Worm (Caenorhabditis elegans): Measurements from ENCODE around the gene T06E8.2.

The T06E8.2 gene

DNA sequence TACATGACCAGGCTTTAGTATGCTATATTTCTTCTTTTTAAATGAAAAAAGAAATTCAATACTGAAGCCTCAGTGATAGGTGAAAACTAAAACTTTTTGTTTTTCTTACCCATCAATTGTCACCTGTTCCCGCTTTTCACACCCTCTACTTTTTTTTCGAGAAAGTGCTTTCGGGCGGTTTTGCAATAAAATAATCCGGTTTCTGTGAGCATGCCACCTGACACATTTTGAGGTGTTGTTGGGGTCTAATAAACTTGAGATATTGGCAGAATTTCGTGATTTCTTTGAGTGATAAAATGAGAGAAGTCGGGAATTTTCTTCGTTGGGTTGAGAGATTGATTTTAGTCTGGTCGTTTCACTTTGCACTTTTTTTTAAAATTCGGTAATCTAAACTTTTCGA, 23.8 kb upstream of the T06E8.2 start:
- TF ChIP-seq unc-86 (tag; optimal IDR thresholded peaks at IDR 0.05) (no peak), C38D4.7 (GFP tag; optimal IDR thresholded peaks at IDR 0.05) (no peak), fax-1 (tag; optimal IDR thresholded peaks at IDR 0.05) (no peak), fkh-6 (tag; optimal IDR thresholded peaks at IDR 0.05) (no peak), odd-2 (tag; optimal IDR thresholded peaks at IDR 0.05) (no peak), tbx-7 (tag; optimal IDR thresholded peaks at IDR 0.05) (no peak), unc-42 (tag; optimal IDR thresholded peaks at IDR 0.05) (no peak), hlh-30 (tag; optimal IDR thresholded peaks at IDR 0.05; ENCODE audit: insufficient read depth) (no peak), hlh-6 (tag; optimal IDR thresholded peaks at IDR 0.05) (no peak), ceh-34 (tag; optimal IDR thresholded peaks at IDR 0.05) (no peak)

DNA sequence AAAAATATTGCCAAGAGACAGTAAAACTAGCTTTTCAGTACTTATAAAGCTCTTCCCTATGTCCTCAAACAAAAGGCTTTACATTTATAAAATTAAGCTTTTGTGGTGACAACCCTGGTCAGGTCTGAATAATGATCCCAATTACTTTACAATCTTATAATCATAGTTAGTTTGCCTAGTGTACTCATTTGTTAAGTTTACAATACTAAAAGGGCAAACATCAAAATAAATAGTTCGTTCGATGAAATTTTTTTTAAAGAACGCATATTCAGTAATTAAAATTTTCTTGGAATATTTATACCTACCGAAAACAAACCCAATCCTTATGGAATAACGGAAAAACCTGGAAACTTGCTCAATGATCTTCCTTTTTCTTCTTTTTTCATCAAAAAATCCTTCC, 22.5 kb upstream of the T06E8.2 start:
- no peak for TF ChIP-seq hlh-15 (tag; optimal IDR thresholded peaks at IDR 0.05)
- no peak for TF ChIP-seq pros-1 (tag; optimal IDR thresholded peaks at IDR 0.05)
- TF ChIP-seq unc-3 (GFP tag; conservative IDR thresholded peaks at IDR 0.05) = no peak
- no peak for TF ChIP-seq unc-3 (tag; optimal IDR thresholded peaks at IDR 0.05)
- TF ChIP-seq ceh-9 (tag; optimal IDR thresholded peaks at IDR 0.05) = no peak
- TF ChIP-seq hlh-30 (tag; optimal IDR thresholded peaks at IDR 0.05; ENCODE audit: insufficient read depth) = no peak
- TF ChIP-seq ceh-34 (tag; optimal IDR thresholded peaks at IDR 0.05) = no peak
- TF ChIP-seq unc-55 (GFP tag; optimal IDR thresholded peaks at IDR 0.05) = no peak
- no peak for TF ChIP-seq C38D4.7 (GFP tag; optimal IDR thresholded peaks at IDR 0.05)
- TF ChIP-seq ceh-14 (tag; optimal IDR thresholded peaks at IDR 0.05) = no peak
- no peak for TF ChIP-seq C08G9.2 (tag; optimal IDR thresholded peaks at IDR 0.05)
- TF ChIP-seq ceh-24 (tag; optimal IDR thresholded peaks at IDR 0.05) = no peak

DNA sequence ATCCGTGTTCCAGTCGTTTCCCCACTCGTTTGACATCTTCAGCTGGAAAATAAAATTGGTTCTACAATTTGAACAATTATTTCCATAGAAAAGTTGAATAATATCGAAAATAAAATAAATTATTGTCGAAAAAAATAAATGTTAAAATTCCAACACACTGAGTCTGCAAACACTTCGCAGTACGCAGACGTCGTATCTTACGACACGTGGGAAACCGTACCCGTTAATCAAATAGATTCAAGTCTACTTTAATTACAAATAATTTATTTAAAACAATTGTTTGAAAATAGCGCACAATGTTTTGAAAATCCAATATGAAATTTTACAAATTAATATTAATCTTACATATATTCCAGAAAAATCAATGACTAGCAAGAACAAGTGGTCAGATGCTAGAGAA, 18.7 kb upstream of the T06E8.2 start, which contains the start of gene yif-1:
Gene yif-1, minus strand, starts transcription at position 42 of the 400 bp plus-strand sequence.
- no peak for TF ChIP-seq odd-2 (tag; optimal IDR thresholded peaks at IDR 0.05)
- TF ChIP-seq K02D7.2 (tag; optimal IDR thresholded peaks at IDR 0.05) = no peak
- no peak for TF ChIP-seq pros-1 (tag; optimal IDR thresholded peaks at IDR 0.05)
- no peak for TF ChIP-seq eyg-1 (tag; optimal IDR thresholded peaks at IDR 0.05)
- no peak for TF ChIP-seq ceh-14 (tag; optimal IDR thresholded peaks at IDR 0.05)
- peak; percentile 36 for TF ChIP-seq ceh-30 (tag; optimal IDR thresholded peaks at IDR 0.05)
- no peak for TF ChIP-seq ceh-34 (tag; optimal IDR thresholded peaks at IDR 0.05)
- peak; percentile 70 for TF ChIP-seq unc-42 (tag; optimal IDR thresholded peaks at IDR 0.05)
- TF ChIP-seq fkh-10 (GFP tag; optimal IDR thresholded peaks at IDR 0.05) = no peak

DNA sequence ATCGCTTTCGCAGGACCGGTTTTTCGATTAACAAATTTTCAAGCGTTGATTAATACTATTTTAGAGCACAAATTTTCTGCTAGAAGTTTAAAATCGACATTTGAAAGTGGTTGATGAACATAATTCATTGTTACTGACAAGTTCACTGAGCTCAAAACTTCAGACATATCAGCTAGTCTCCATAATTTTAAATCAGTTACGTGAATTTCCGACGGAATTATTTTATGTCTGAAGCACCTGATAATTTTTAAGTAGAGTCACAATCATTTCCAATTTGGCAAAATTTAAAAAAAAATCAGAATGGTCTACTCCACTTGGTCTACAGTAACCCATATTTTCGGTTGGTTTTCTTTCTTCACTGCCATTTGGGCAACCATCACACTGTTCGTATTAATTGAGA, 15.6 kb upstream of the T06E8.2 start, which contains the start of gene str-118:
Gene str-118, plus strand, starts transcription at position 301 of the 400 bp plus-strand sequence.
- TF ChIP-seq gmeb-2 (tag; optimal IDR thresholded peaks at IDR 0.05) = no peak
- no peak for TF ChIP-seq ceh-6 (GFP tag; optimal IDR thresholded peaks at IDR 0.05)
- TF ChIP-seq ceh-22 (tag; optimal IDR thresholded peaks at IDR 0.05) = no peak
- no peak for TF ChIP-seq nhr-232 (tag; optimal IDR thresholded peaks at IDR 0.05)
- TF ChIP-seq ceh-18 (tag; optimal IDR thresholded peaks at IDR 0.05) = no peak
- TF ChIP-seq zip-5 (tag; optimal IDR thresholded peaks at IDR 0.05) = no peak
- TF ChIP-seq ceh-34 (tag; optimal IDR thresholded peaks at IDR 0.05) = no peak
- TF ChIP-seq lin-11 (tag; optimal IDR thresholded peaks at IDR 0.05) = no peak
- no peak for TF ChIP-seq ref-2 (tag; optimal IDR thresholded peaks at IDR 0.05)
- no peak for TF ChIP-seq pag-3 (tag; optimal IDR thresholded peaks at IDR 0.05; ENCODE audit: borderline replicate concordance)
- TF ChIP-seq ceh-30 (tag; optimal IDR thresholded peaks at IDR 0.05) = no peak
- TF ChIP-seq pax-1 (tag; optimal IDR thresholded peaks at IDR 0.05) = no peak
- no peak for TF ChIP-seq ceh-2 (tag; optimal IDR thresholded peaks at IDR 0.05)
- TF ChIP-seq K09A11.1 (tag; optimal IDR thresholded peaks at IDR 0.05; ENCODE audit: insufficient read depth) = no peak
- TF ChIP-seq pqm-1 (tag; optimal IDR thresholded peaks at IDR 0.05) = no peak

Measured in whole organism, late embryonic.